Worm (Caenorhabditis elegans) whole organism, L4 larva: ENCODE results near the gene C50F4.4.

Experiments
- F10B5.3 ChIP-seq: sonication (generic microtip); optimal IDR thresholded peaks from 2 replicates; lab custom pipeline; 2016; ENCODE audit warnings: mild to moderate bottlenecking, missing genetic modification characterization, missing compliant biosample characterization
- F26F4.8 ChIP-seq: fragments of 200-800 bp; sonication (Bioruptor generic); conservative IDR thresholded peaks from 2 replicates; pipeline ENCODE4 v1.3.6; 2022; ENCODE audit warnings: missing genetic modification characterization, missing compliant biosample characterization
- F49E8.2 ChIP-seq: sonication (generic microtip); optimal IDR thresholded peaks from 2 replicates; lab custom pipeline; 2016; ENCODE audit warnings: missing compliant biosample characterization, mild to moderate bottlenecking, missing genetic modification characterization, borderline replicate concordance
- R02D3.7 ChIP-seq: fragments of 150-350 bp; sonication (generic microtip); optimal IDR thresholded peaks from 3 replicates; lab custom pipeline; 2014; ENCODE audit warnings: missing biosample characterization, missing genetic modification characterization
- ZK337.2 ChIP-seq: fragments of 200-800 bp; sonication (Bioruptor generic); IDR thresholded peaks from 2 replicates; pipeline ENCODE4 v1.3.6; 2022; ENCODE audit warnings: missing genetic modification reagents, missing genetic modification characterization, missing compliant biosample characterization
- aha-1 ChIP-seq: fragments of 150-350 bp; peaks from one replicate; lab custom pipeline; 2014; ENCODE audit warnings: missing biosample characterization, missing genetic modification characterization
- aly-2 ChIP-seq: sonication (generic microtip); optimal IDR thresholded peaks from 2 replicates; lab custom pipeline; 2018; ENCODE audit warnings: missing biosample characterization, missing genetic modification characterization
- ceh-20 ChIP-seq: fragments of 200-800 bp; sonication (Bioruptor generic); IDR thresholded peaks from 2 replicates; pipeline ENCODE4 v1.3.6; 2022; ENCODE audit warnings: missing genetic modification reagents, missing genetic modification characterization, missing compliant biosample characterization
- ces-1 ChIP-seq: fragments of 150-350 bp; sonication (generic microtip); optimal IDR thresholded peaks from 4 replicates; lab custom pipeline; 2014; ENCODE audit warnings: missing biosample characterization, missing genetic modification reagents, missing genetic modification characterization
- daf-12 ChIP-seq: fragments of 150-350 bp; optimal IDR thresholded peaks from 2 replicates; lab custom pipeline; 2014; ENCODE audit warnings: missing biosample characterization, missing genetic modification reagents, missing genetic modification characterization
- daf-16 ChIP-seq, 3 experiments: sonication (generic microtip); optimal IDR thresholded peaks; 2 replicates each; lab custom pipeline; 2016 to 2017; ENCODE audit warnings: missing genetic modification characterization in 3 of 3, missing genetic modification reagents in 3 of 3, mild to moderate bottlenecking in 2 of 3, missing compliant biosample characterization in 2 of 3, missing biosample characterization in 1 of 3, moderate library complexity in 1 of 3
- dmd-6 ChIP-seq: fragments of 200-800 bp; sonication (Bioruptor generic); IDR thresholded peaks from 2 replicates; pipeline ENCODE4 v1.3.6; 2022; ENCODE audit warnings: missing genetic modification reagents, missing genetic modification characterization, missing compliant biosample characterization
- dmd-9 ChIP-seq: fragments of 200-800 bp; sonication (Bioruptor generic); IDR thresholded peaks from 2 replicates; pipeline ENCODE4 v1.3.6; 2022; ENCODE audit warnings: missing genetic modification reagents, missing genetic modification characterization, missing compliant biosample characterization
- dpl-1 ChIP-seq: fragments of 150-350 bp; optimal IDR thresholded peaks from 2 replicates; lab custom pipeline; 2014; ENCODE audit warnings: missing biosample characterization, missing genetic modification reagents, missing genetic modification characterization
- duxl-1 ChIP-seq: sonication (generic microtip); optimal IDR thresholded peaks from 2 replicates; lab custom pipeline; 2016; ENCODE audit warnings: mild to moderate bottlenecking, missing genetic modification characterization, moderate library complexity, missing compliant biosample characterization; ENCODE audit not compliant: poor library complexity
- dve-1 ChIP-seq: sonication (generic microtip); optimal IDR thresholded peaks from 2 replicates; lab custom pipeline; 2017; ENCODE audit warnings: antibody characterized with exemption, mild to moderate bottlenecking, missing genetic modification characterization, missing compliant biosample characterization; ENCODE audit not compliant: insufficient read depth
- fkh-10 ChIP-seq: fragments of 150-350 bp; optimal IDR thresholded peaks from 2 replicates; lab custom pipeline; 2014; ENCODE audit warnings: missing biosample characterization, missing genetic modification reagents, missing genetic modification characterization
- hif-1 ChIP-seq, 2 experiments: sonication (generic microtip); optimal IDR thresholded peaks; 2 replicates each; lab custom pipeline; 2016 to 2017; ENCODE audit warnings: missing compliant biosample characterization in 2 of 2, missing genetic modification characterization in 2 of 2, missing genetic modification reagents in 2 of 2, missing genotype in 2 of 2, mild to moderate bottlenecking in 1 of 2
- hlh-11 ChIP-seq: fragments of 200-800 bp; sonication (Bioruptor generic); optimal IDR thresholded peaks from 2 replicates; lab custom pipeline; 2018; ENCODE audit warnings: mild to moderate bottlenecking, missing genetic modification characterization, missing compliant biosample characterization
- lin-1 ChIP-seq: fragments of 200-800 bp; sonication (Bioruptor generic); IDR thresholded peaks from 2 replicates; pipeline ENCODE4 v1.3.6; 2022; ENCODE audit warnings: missing genetic modification reagents, missing genetic modification characterization, missing compliant biosample characterization
- lin-15B ChIP-seq: fragments of 150-350 bp; sonication (generic microtip); optimal IDR thresholded peaks from 3 replicates; lab custom pipeline; 2014; ENCODE audit warnings: missing biosample characterization, missing genetic modification characterization
- lsy-2 ChIP-seq, 2 experiments: fragments of 150-350 bp in 1 of 2; sonication (generic microtip) in 1 of 2; optimal IDR thresholded peaks; 2 replicates each; lab custom pipeline; 2014 to 2017; ENCODE audit warnings: missing biosample characterization in 2 of 2, missing genetic modification characterization in 2 of 2
- madf-5 ChIP-seq, 2 experiments: fragments of 200-800 bp; sonication (Bioruptor generic); IDR thresholded peaks; 2 replicates each; pipeline ENCODE4 v1.3.6; 2022; ENCODE audit warnings: missing compliant biosample characterization in 2 of 2, missing genetic modification characterization in 2 of 2
- mdl-1 ChIP-seq, 2 experiments: fragments of 150-350 bp in 1 of 2; sonication (generic microtip) in 1 of 2; optimal IDR thresholded peaks; 2 replicates each; lab custom pipeline; 2014 to 2017; ENCODE audit warnings: missing biosample characterization in 2 of 2, missing genetic modification characterization in 2 of 2
- mes-2 ChIP-seq: sonication (generic microtip); optimal IDR thresholded peaks from 2 replicates; lab custom pipeline; 2016; ENCODE audit warnings: missing genotype, mild to moderate bottlenecking, missing genetic modification characterization, missing compliant biosample characterization; ENCODE audit not compliant: poor library complexity, severe bottlenecking
- nhr-102 ChIP-seq: sonication (generic microtip); optimal IDR thresholded peaks from 2 replicates; lab custom pipeline; 2016; ENCODE audit warnings: mild to moderate bottlenecking, missing genetic modification characterization, moderate library complexity, missing compliant biosample characterization
- nhr-111 ChIP-seq: fragments of 200-800 bp; sonication (Bioruptor generic); optimal IDR thresholded peaks from 2 replicates; lab custom pipeline; 2018; ENCODE audit warnings: mild to moderate bottlenecking, missing genetic modification characterization, missing compliant biosample characterization
- nhr-28 ChIP-seq: fragments of 150-350 bp; optimal IDR thresholded peaks from 2 replicates; lab custom pipeline; 2014; ENCODE audit warnings: missing biosample characterization, missing genetic modification characterization
- nhr-42 ChIP-seq: fragments of 200-800 bp; sonication (Bioruptor generic); IDR thresholded peaks from 2 replicates; pipeline ENCODE4 v1.3.6; 2022; ENCODE audit warnings: missing genetic modification characterization, missing compliant biosample characterization
- nhr-76 ChIP-seq: fragments of 150-350 bp; optimal IDR thresholded peaks from 2 replicates; lab custom pipeline; 2014; ENCODE audit warnings: missing biosample characterization, missing genetic modification characterization
- nhr-77 ChIP-seq: fragments of 150-350 bp; optimal IDR thresholded peaks from 2 replicates; lab custom pipeline; 2014; ENCODE audit warnings: missing biosample characterization, missing genetic modification characterization
- sdz-12 ChIP-seq: fragments of 200-800 bp; sonication (Bioruptor generic); optimal IDR thresholded peaks from 2 replicates; lab custom pipeline; 2018; ENCODE audit warnings: mild to moderate bottlenecking, missing genetic modification characterization, missing compliant biosample characterization
- set-16 ChIP-seq: fragments of 200-800 bp; sonication (Bioruptor generic); IDR thresholded peaks from 2 replicates; pipeline ENCODE4 v1.3.6; 2022; ENCODE audit warnings: missing genetic modification reagents, missing genetic modification characterization, missing compliant biosample characterization
- tra-1 ChIP-seq: fragments of 200-800 bp; sonication (Bioruptor generic); IDR thresholded peaks from 2 replicates; pipeline ENCODE4 v1.3.6; 2022; ENCODE audit warnings: missing genetic modification reagents, missing genetic modification characterization, missing compliant biosample characterization
- unc-130 ChIP-seq: sonication (generic microtip); optimal IDR thresholded peaks from 2 replicates; lab custom pipeline; 2016; ENCODE audit warnings: missing genetic modification reagents, missing genetic modification characterization, missing compliant biosample characterization
- unc-39 ChIP-seq: sonication (generic microtip); optimal IDR thresholded peaks from 2 replicates; lab custom pipeline; 2017; ENCODE audit warnings: missing biosample characterization, missing genetic modification characterization
- zip-11 ChIP-seq: fragments of 200-800 bp; sonication (Bioruptor generic); IDR thresholded peaks from 2 replicates; pipeline ENCODE4 v1.3.6; 2022; ENCODE audit warnings: missing genetic modification characterization, missing compliant biosample characterization

Gene C50F4.4

DNA sequence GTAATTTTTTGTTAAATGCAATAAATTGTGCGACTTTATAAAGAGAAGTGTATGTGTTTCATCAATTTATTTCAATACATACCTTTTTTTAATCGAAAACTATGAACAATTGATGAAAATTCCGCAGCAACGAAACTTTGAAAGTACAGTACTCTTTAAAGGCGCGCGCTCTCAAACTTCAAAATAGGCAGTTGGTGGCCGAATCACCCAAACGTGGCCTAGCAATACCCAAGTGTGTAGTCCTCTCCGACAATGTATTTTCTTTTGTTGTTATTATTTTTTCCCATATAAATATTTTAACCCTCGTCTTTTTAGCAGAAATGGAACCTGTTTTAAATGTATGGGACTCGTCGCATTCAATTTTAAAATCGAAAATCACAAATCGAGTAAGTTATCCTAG lies at the start of gene C50F4.4:
TSS of gene C50F4.4 (plus strand) at position 267 of the 400 bp plus-strand sequence.
- TF ChIP-seq dpl-1 = peak; percentile 55
- TF ChIP-seq F26F4.8 (GFP tag; lab: Robert Waterston, UW) = no peak
- TF ChIP-seq dmd-9 (GFP tag; lab: Robert Waterston, UW) = peak; percentile 53; the same call in 1 of the 2 replicates
- TF ChIP-seq fkh-10 = no peak
- 0 out of 2 replicates have a peak, but pooled peaks have one; percentile 59 for TF ChIP-seq ZK337.2 (GFP tag; lab: Robert Waterston, UW)
- TF ChIP-seq daf-12 = no peak
- TF ChIP-seq mes-2 (tag; lab: Kevin White, UChicago) = peak; percentile 97
- TF ChIP-seq R02D3.7 (tag; lab: Kevin White, UChicago) = no peak
- TF ChIP-seq nhr-76 (tag; lab: Kevin White, UChicago) = no peak
- TF ChIP-seq unc-130 (GFP tag; lab: Kevin White, UChicago) = peak; percentile 84
- peak in 1 of 2 experiments; percentile 52 for TF ChIP-seq hif-1 (tag; optimal IDR thresholded peaks at IDR 0.05; lab: Kevin White, UChicago)
- peak; percentile 14 for TF ChIP-seq F49E8.2 (tag; lab: Kevin White, UChicago)
- TF ChIP-seq nhr-42 (GFP tag; lab: Robert Waterston, UW) = no peak

DNA sequence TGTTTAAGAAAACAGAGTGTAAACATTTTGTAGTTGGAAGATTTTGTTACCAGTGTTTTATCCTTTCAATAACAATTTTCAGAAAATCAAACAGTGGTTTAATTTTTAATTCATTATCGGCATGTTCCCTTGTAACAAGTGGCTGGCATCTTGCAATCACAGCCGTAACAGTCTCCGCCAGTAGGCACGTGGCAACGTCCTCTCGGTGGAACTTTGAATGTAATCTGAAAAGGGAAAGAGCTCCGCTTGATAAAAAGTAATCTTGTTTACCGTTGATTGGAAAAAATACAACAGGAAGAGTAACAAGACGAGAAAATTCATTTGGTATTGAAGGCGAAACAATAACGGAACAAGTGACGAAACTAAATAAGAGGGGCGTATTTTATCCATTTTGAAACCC lies 47.2 kb upstream of the C50F4.4 start, which contains the start of gene K06A4.10:
TSS of gene K06A4.10 (minus strand) at position 390 of the 400 bp plus-strand sequence.
- TF ChIP-seq lsy-2 (tag; optimal IDR thresholded peaks at IDR 0.05; lab: Kevin White, UChicago) (no peak), nhr-28 (peak; percentile 13), tra-1 (GFP tag; lab: Robert Waterston, UW) (peak; percentile 18; the same call in 1 of the 2 replicates), madf-5 (GFP tag; IDR thresholded peaks at IDR 0.05; lab: Robert Waterston, UW) (no peak), dve-1 (tag; lab: Kevin White, UChicago) (peak; percentile 31), set-16 (GFP tag; lab: Robert Waterston, UW) (no peak), mdl-1 (tag; optimal IDR thresholded peaks at IDR 0.05; lab: Kevin White, UChicago) (peak in 1 of 2 experiments; percentile 38), daf-16 (GFP tag; optimal IDR thresholded peaks at IDR 0.05; lab: Kevin White, UChicago) (no peak), daf-16 (tag; optimal IDR thresholded peaks at IDR 0.05; lab: Kevin White, UChicago) (peak; percentile 64), hlh-11 (peak; percentile 53), lin-1 (GFP tag; lab: Robert Waterston, UW) (peak; percentile 45; the same call in 1 of the 2 replicates), nhr-77 (peak; percentile 36)

DNA sequence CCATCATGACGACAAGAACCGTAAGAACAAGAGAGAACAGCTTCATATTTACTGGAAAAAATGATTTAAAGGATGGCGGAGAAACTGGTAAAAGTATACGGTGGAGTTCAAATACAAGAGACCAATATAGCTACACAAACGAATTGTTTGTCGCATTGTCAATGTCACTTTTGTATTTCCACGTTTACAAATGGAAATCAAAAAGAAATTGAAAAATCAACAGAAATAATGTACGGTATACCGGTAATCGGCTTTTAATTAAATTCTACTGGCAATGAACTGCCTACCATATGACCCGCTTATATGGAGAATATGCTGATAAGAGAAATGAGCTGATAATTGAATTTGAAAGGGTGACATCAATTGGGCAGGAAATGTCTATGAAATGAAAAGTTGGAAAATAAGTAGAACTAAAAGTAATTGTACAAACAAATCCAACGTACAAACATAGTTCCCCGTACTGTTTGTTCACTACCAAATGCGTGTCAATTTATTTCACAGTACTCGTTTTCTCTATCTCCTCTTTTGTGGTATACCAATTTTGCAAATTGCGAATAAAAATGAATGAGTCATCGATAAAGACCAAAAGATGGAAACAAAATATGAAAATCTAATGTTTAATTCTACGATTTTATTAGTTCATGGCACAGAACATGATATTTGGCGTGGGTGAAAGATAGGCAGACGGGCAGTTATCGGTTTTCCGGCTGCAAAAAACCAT lies 45.0 kb upstream of the C50F4.4 start, which contains the start of gene K06A4.7:
TSS of gene K06A4.7 (minus strand) at position 51 of the 721 bp plus-strand sequence.
- TF ChIP-seq duxl-1 (tag; lab: Kevin White, UChicago) (no peak), lsy-2 (tag; optimal IDR thresholded peaks at IDR 0.05; lab: Kevin White, UChicago) (no peak), hlh-11 (peak; percentile 76), dmd-6 (GFP tag; lab: Robert Waterston, UW) (peak; percentile 51), lin-1 (GFP tag; lab: Robert Waterston, UW) (0 out of 2 replicates have a peak, but pooled peaks have one; percentile 17), set-16 (GFP tag; lab: Robert Waterston, UW) (no peak), unc-39 (tag; lab: Kevin White, UChicago) (no peak), lin-15B (no peak), nhr-102 (no peak), dve-1 (tag; lab: Kevin White, UChicago) (peak; percentile 21), aly-2 (tag; lab: Kevin White, UChicago) (no peak), nhr-28 (peak; percentile 48), sdz-12 (GFP tag; lab: Kevin White, UChicago) (no peak), F10B5.3 (no peak), ces-1 (GFP tag; lab: Kevin White, UChicago) (no peak), daf-16 (GFP tag; optimal IDR thresholded peaks at IDR 0.05; lab: Kevin White, UChicago) (no peak), daf-16 (tag; optimal IDR thresholded peaks at IDR 0.05; lab: Kevin White, UChicago) (peak; percentile 64), mdl-1 (tag; optimal IDR thresholded peaks at IDR 0.05; lab: Kevin White, UChicago) (peak in 1 of 2 experiments; percentile 33), hif-1 (tag; optimal IDR thresholded peaks at IDR 0.05; lab: Kevin White, UChicago) (peak in 1 of 2 experiments; percentile 1), nhr-111 (GFP tag; lab: Kevin White, UChicago) (no peak), aha-1 (peak; percentile 55), zip-11 (GFP tag; lab: Robert Waterston, UW) (no peak), ceh-20 (GFP tag; lab: Robert Waterston, UW) (no peak), nhr-42 (GFP tag; lab: Robert Waterston, UW) (no peak)
